Worm (Caenorhabditis elegans): Measurements from ENCODE around the gene F53F4.1.

The F53F4.1 gene

ce11 chrV:13600882-13601281, 16.3 kb downstream of the F53F4.1 start, which contains the start of gene rdy-2:
rdy-2 (minus strand) TSS chrV:13600982.
- TF ChIP-seq tra-4 (tag; optimal IDR thresholded peaks at IDR 0.05) (no peak), tbx-11 (GFP tag; IDR thresholded peaks at IDR 0.05) (no peak)

DNA sequence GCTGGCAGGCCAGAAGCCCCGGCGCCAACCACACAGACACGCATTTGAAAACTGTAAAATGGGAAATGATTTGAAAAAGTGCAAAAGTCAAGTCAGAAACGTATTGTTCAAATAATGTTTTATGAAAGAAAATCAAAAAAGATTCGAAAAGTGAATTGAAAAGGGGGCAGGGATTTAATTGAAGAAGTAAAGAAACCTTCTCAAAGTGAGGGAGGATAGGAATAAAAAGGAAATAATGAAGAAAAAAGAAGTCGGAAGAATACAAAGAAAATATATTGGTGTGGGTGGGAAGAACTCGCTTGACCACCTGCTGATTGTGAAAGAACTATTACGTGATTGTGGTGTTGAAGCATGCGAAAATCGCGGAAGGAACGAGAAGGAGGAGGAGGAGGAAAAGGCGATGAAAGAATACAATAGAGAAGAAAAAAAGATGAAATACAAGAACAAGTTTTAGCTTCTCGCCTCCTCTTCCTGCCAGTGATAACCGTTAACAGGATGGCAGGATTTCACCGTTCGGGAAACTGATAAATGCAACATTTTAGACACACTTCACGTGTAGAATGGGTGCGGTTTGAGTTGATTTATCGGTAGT, 22.2 kb downstream of the F53F4.1 start, which contains the start of gene fmo-4:
Gene fmo-4, minus strand, starts transcription at position 51 of the 592 bp plus-strand sequence.
- TF ChIP-seq tbx-11 (GFP tag; IDR thresholded peaks at IDR 0.05), result no peak
- TF ChIP-seq hmg-4 (GFP tag; optimal IDR thresholded peaks at IDR 0.05), result no peak
- no peak for TF ChIP-seq ceh-13 (GFP tag; optimal IDR thresholded peaks at IDR 0.05)

DNA sequence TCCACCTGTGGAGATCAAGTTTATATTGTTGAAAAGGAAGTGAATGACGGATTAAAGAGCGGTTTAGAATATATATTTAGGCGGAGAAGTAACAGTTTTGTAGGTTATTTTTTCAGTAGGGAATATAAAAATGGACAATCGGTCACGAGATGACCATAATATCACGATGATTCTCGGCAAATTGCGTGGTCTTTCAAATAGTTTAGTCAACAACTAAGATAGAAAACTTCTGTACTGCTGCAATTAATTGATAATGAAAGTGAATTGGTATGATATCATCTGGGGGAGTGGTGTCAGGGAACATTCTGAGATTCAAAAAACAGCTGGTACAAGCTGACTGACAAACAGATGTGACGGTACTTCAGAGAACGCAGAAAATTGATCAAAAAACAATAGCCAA, 23.9 kb downstream of the F53F4.1 start:
- TF ChIP-seq ceh-36 (tag; optimal IDR thresholded peaks at IDR 0.05), result no peak
- no peak for TF ChIP-seq tbx-37 (GFP tag; conservative IDR thresholded peaks at IDR 0.05)
- no peak for TF ChIP-seq ets-7 (tag; optimal IDR thresholded peaks at IDR 0.05)
- no peak for TF ChIP-seq sea-1 (GFP tag; conservative IDR thresholded peaks at IDR 0.05)
- TF ChIP-seq hmg-4 (GFP tag; optimal IDR thresholded peaks at IDR 0.05), result no peak
- no peak for TF ChIP-seq tra-4 (tag; optimal IDR thresholded peaks at IDR 0.05)
- TF ChIP-seq F13C5.2 (tag; optimal IDR thresholded peaks at IDR 0.05), result no peak
- no peak for TF ChIP-seq pes-1 (GFP tag; IDR thresholded peaks at IDR 0.05)
- no peak for TF ChIP-seq ceh-13 (GFP tag; optimal IDR thresholded peaks at IDR 0.05)
- no peak for TF ChIP-seq scrt-1 (GFP tag; IDR thresholded peaks at IDR 0.05)
- TF ChIP-seq tbx-11 (GFP tag; IDR thresholded peaks at IDR 0.05), result no peak
- no peak for TF ChIP-seq flt-1 (GFP tag; IDR thresholded peaks at IDR 0.05)
- no peak for TF ChIP-seq aly-1 (tag; optimal IDR thresholded peaks at IDR 0.05)
- no peak for TF ChIP-seq ama-1 (optimal IDR thresholded peaks at IDR 0.05)
- no peak for TF ChIP-seq hmbx-1 (tag; optimal IDR thresholded peaks at IDR 0.05)
- no peak for TF ChIP-seq B0310.2 (tag; optimal IDR thresholded peaks at IDR 0.05)
- no peak for TF ChIP-seq hnd-1 (tag; optimal IDR thresholded peaks at IDR 0.05)

DNA sequence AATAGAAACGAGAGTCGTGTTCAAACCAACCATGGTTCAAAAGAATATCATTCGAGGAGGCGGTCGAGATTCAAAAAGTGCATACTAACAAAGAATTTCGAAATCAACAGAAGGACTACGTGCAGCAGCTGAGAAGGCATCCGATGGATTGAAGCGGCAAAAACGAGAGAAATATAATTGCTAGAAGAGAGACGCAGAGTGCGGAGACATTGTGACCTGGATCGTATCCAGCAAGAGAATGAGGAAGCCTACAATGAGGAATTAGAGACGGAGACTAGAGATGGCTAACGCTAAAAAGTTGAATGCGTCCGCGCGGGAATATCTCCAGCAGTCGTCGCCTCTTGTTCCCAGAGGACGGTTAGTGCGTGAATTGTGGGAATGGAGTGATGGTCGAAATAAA, 25.2 kb downstream of the F53F4.1 start:
- TF ChIP-seq ets-7 (tag; optimal IDR thresholded peaks at IDR 0.05) (no peak), tbx-37 (GFP tag; conservative IDR thresholded peaks at IDR 0.05) (no peak), B0310.2 (tag; optimal IDR thresholded peaks at IDR 0.05) (no peak), hmg-4 (GFP tag; optimal IDR thresholded peaks at IDR 0.05) (no peak)

DNA sequence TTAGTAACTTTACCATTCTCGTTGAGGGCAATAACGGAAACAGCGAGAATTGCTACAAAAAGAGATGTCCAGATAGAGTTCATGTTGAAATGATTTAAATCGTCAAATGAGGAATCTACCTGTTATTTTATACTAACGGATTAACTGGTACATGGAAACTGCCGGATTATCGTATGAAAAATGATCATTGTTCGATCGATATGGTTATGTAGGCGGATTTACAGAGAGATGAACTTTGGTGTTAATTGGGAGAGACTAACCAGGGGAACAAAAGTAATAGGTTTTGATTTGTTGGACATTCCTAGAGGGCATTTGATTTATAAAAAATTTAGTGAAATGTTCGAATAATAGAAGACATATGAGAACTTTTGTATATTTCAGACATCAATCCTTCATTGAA, 27.2 kb downstream of the F53F4.1 start, which contains the start of gene spig-9:
Gene spig-9, minus strand, starts transcription at position 101 of the 400 bp plus-strand sequence.
- no peak for TF ChIP-seq hmg-4 (GFP tag; optimal IDR thresholded peaks at IDR 0.05)
- no peak for TF ChIP-seq ets-7 (tag; optimal IDR thresholded peaks at IDR 0.05)
- TF ChIP-seq tbx-37 (GFP tag; conservative IDR thresholded peaks at IDR 0.05), result no peak
- no peak for TF ChIP-seq aly-1 (tag; optimal IDR thresholded peaks at IDR 0.05)
- no peak for TF ChIP-seq ama-1 (optimal IDR thresholded peaks at IDR 0.05)
- TF ChIP-seq hnd-1 (tag; optimal IDR thresholded peaks at IDR 0.05), result no peak
- no peak for TF ChIP-seq F13C5.2 (tag; optimal IDR thresholded peaks at IDR 0.05)
- TF ChIP-seq pes-1 (GFP tag; IDR thresholded peaks at IDR 0.05), result no peak
- no peak for TF ChIP-seq scrt-1 (GFP tag; IDR thresholded peaks at IDR 0.05)

- TF ChIP-seq hmbx-1 (tag; optimal IDR thresholded peaks at IDR 0.05), result no peak
Measured at ce11 chrV:13613870-13614269, 29.3 kb downstream of the F53F4.1 start, which contains the start of gene F53F4.7. F53F4.7 (minus strand) TSS chrV:13613970.

ce11 chrV:13619752-13620151, 35.2 kb downstream of the F53F4.1 start, which contains the start of gene srd-11:
srd-11 (minus strand) TSS chrV:13619852.
- TF ChIP-seq ets-7 (tag; optimal IDR thresholded peaks at IDR 0.05), result no peak
- TF ChIP-seq scrt-1 (GFP tag; IDR thresholded peaks at IDR 0.05), result no peak

DNA sequence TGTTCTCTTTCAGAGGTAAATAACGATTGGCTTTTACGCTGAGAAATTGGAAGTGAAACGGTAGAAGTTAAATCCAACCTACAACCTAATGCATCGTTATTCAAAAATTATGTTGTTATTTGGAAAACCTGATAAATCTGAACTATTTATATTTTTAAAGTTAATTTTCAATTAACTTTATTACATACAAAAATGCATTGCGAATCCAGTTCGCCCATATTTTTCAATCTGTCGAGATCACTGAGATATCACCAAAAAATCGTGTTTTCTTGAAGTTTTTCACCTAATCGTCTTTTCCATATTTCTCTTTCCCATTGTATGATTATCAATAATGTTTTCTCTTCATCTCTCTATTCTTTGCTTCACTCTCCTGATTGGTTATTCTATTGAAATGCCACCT, 36.1 kb downstream of the F53F4.1 start, which contains the start of gene F53F4.15:
Gene F53F4.15, plus strand, starts transcription at position 301 of the 400 bp plus-strand sequence.
- TF ChIP-seq tbx-37 (GFP tag; conservative IDR thresholded peaks at IDR 0.05) (no peak), ets-7 (tag; optimal IDR thresholded peaks at IDR 0.05) (no peak), scrt-1 (GFP tag; IDR thresholded peaks at IDR 0.05) (no peak), sea-1 (GFP tag; conservative IDR thresholded peaks at IDR 0.05) (no peak), ceh-13 (GFP tag; optimal IDR thresholded peaks at IDR 0.05) (no peak), aly-1 (tag; optimal IDR thresholded peaks at IDR 0.05) (no peak), hmg-4 (GFP tag; optimal IDR thresholded peaks at IDR 0.05) (no peak), ceh-36 (tag; optimal IDR thresholded peaks at IDR 0.05) (no peak)

- TF ChIP-seq F13C5.2 (tag; optimal IDR thresholded peaks at IDR 0.05) (no peak), ceh-36 (tag; optimal IDR thresholded peaks at IDR 0.05) (no peak), flt-1 (GFP tag; IDR thresholded peaks at IDR 0.05) (no peak), ets-7 (tag; optimal IDR thresholded peaks at IDR 0.05) (no peak), hmg-4 (GFP tag; optimal IDR thresholded peaks at IDR 0.05) (no peak), ceh-13 (GFP tag; optimal IDR thresholded peaks at IDR 0.05) (no peak), tra-4 (tag; optimal IDR thresholded peaks at IDR 0.05) (no peak), ama-1 (optimal IDR thresholded peaks at IDR 0.05) (no peak), B0310.2 (tag; optimal IDR thresholded peaks at IDR 0.05) (no peak), pes-1 (GFP tag; IDR thresholded peaks at IDR 0.05) (no peak), tbx-37 (GFP tag; conservative IDR thresholded peaks at IDR 0.05) (no peak), scrt-1 (GFP tag; IDR thresholded peaks at IDR 0.05) (no peak), hmbx-1 (tag; optimal IDR thresholded peaks at IDR 0.05) (no peak), sea-1 (GFP tag; conservative IDR thresholded peaks at IDR 0.05) (no peak), hnd-1 (tag; optimal IDR thresholded peaks at IDR 0.05) (no peak), tbx-11 (GFP tag; IDR thresholded peaks at IDR 0.05) (no peak), aly-1 (tag; optimal IDR thresholded peaks at IDR 0.05) (no peak)
Measured at ce11 chrV:13621720-13622119, 37.1 kb downstream of the F53F4.1 start, which contains the start of gene F53F4.16. F53F4.16 (minus strand) TSS chrV:13621820.
